Fruit fly (Drosophila melanogaster): ENCODE results near the gene CG10177.

Gene CG10177

DNA sequence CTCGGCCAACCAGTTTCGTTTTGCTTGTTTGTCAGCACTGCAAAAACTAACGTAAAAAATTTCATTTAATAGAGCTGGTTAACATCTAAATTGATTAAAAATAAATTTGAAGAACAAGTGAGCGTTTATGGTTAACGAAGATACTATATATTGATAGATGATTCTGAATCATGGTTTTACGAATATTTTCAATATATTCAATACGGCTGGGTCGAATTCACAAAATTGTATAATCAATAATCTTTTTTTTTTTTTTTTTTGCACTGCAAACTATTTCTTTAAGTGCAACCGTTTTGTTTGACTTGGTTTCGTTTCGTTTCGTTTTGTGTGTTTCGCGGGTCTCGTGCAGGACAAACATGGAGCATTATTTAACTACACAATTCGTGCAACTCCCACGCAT is 16.6 kb downstream of the CG10177 start:
- TF ChIP-seq CG17801 (GFP tag; optimal IDR thresholded peaks at IDR 0.05; ENCODE audit: partially characterized antibody) = no peak

DNA sequence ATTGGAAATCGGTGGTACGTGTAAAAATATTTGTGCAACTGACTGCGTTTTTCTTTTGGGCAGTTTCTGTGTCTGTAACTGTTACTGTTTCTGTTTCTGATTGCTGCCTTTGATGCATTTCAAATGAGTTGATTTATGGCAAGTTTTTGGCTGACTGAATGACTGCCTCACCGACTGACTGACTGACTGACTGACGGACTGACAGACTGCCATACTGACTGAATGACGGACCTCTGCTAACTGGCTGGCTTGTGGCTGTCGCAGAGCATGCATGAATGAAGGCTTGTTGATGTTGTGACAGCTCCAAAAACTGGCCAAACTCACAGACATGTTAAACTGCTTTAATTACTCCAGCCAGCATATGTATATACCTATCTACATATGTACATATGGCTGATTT is 17.9 kb downstream of the CG10177 start:
- no peak for TF ChIP-seq CG17801 (GFP tag; optimal IDR thresholded peaks at IDR 0.05; ENCODE audit: partially characterized antibody)

DNA sequence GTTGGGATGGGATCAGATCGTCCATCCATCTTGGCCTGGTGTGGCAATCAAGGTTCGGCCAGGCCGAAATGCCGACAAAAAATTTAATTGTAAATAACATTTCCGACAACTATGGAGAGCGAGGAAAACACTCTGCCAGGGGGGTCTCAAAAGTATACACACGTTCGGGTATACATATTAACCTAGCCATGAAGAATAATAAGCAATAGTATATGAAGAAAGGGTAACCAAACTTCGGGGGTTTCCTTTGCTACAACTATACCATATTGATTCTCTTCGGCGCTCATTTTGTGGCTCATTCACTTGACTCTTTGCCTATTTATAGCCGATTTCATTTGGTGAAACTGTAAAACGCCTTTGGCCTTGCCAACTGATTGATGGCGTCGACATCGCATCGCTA is 24.1 kb downstream of the CG10177 start:
- TF ChIP-seq CG17801 (GFP tag; optimal IDR thresholded peaks at IDR 0.05; ENCODE audit: partially characterized antibody) = no peak

DNA sequence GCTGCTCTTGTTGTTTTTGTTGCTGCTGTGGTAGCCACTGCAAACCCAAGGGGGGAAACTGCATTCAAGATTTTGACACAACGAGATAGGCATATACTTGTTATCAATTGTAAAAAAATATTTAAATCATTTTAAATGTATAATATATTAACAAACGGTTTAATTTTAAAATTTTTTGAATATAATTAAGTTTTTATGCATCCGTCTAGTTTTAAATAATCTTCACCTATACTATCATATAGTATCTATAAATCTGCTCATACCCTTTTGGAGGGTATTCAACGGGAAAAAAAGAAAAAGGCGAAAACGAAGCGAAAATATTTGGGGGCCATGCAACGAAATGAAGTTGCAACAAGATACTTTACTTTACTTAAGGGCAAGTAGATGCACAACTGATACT is 24.9 kb downstream of the CG10177 start:
- no peak for TF ChIP-seq CG17801 (GFP tag; optimal IDR thresholded peaks at IDR 0.05; ENCODE audit: partially characterized antibody)

DNA sequence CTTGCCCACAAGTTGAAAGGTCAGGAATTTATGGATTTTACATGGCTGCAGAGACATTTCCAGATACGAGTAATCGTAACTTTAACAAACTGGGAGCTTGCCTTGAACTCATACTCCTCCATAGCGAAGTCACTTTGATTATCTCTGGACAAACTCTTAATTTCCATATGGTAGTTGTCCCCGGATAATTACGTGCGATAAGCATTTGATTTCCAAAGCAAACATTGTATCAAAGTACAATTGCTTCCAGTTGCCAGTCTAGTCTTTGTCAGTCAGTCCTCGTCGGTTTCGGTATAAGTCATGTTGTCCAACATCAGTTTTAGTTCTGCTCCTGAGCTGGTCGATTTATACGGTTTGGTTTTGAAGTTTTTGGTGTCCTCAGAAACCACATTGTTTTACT is 34.2 kb downstream of the CG10177 start, which contains the start of gene Ir94h:
Gene Ir94h (plus strand): TSS at position 301 of the 400 bp plus-strand sequence.
- TF ChIP-seq CG17801 (GFP tag; optimal IDR thresholded peaks at IDR 0.05; ENCODE audit: partially characterized antibody) = no peak

DNA sequence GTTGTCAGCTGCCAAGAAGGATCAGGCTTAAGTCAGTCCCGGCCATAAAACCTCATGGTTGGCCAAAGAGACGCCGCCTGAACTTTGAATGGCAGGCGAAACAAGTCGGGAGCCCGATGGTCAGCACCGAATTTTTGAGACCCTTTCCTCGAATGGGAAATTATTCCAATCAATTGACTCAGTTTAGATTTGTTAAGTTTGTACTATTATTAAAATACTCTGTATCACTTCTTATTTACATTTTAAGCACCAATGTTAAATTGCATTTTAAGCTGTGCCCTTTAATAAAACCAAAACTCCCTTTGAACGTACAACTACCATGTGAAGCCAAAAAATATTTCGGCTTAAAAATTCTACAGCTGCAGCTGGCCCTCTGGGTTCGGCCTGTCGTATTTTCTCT is 34.6 kb downstream of the CG10177 start:
- no peak for TF ChIP-seq CG17801 (GFP tag; optimal IDR thresholded peaks at IDR 0.05; ENCODE audit: partially characterized antibody)

DNA sequence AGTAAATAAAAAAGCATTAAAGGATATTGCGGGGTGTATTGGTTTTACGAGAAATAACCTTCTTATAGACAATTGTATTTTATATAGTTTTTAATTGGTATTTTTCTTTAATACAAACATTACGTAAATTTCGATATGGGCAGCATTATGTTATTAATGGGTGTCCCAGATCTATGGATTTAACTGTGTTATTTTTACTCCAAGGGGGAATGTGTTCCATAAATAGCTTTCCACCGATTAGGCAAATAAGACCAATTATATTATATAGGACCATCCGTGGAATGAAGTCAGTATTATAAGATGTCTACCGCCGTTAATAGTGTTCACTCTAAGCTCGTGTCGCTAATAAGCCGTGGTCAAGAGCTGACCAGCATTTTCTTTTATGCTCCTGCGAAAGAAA is 37.8 kb downstream of the CG10177 start, which contains the start of gene Ir94g:
Gene Ir94g (plus strand): TSS at position 301 of the 400 bp plus-strand sequence.
- TF ChIP-seq CG17801 (GFP tag; optimal IDR thresholded peaks at IDR 0.05; ENCODE audit: partially characterized antibody) = no peak

DNA sequence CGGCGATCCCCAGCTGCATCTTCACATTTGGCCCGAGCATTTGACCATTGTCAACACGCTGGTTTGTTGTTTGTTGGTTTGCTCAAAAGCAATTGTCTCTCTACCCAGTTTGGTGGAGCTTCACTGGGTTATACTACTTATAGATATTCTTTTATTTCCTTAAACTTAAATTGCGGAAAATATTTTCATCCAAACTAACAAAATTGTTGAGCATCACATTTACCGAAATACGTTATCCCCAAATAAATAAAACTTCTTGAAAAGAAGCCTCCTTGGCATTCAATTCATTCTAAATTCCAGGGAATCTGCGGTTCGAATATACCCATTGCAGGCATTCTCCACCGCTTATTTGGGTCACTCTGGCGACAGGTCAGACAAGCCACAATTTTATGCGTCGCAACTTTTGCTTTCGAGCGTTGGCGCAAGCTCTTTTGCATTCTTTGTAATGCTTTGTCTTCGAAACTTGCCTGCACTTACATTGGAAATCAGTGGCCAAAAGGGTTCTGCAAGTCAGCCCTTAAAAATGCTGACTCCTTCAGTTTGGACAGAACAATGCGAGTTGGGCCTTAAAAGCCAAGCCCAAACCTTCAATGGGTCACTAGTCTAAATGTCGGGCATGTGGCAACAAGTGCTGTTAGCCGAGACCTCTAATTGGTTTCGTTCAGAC is 40.0 kb downstream of the CG10177 start, which contains the start of gene Ir94f:
Gene Ir94f (plus strand): TSS at position 617 of the 667 bp plus-strand sequence.
- TF ChIP-seq CG17801 (GFP tag; optimal IDR thresholded peaks at IDR 0.05; ENCODE audit: partially characterized antibody) = no peak

DNA sequence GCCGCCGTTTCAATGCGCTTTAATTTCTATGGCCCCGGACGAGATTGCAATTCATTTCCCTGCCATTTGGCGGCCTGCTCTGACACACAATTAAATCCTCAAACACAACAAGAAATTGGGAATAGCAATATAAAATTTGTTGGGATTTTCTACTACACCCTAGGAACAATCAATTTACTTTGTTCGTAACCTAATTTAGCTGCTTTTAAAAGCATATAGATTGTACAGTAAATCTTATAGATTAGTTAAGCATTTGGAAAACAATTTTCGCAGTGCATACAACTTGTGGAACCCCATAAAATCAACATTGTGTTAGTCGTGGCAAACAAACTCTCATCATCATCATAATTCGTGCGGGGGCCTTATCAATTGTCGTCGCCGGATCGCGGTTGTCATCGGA is 45.3 kb downstream of the CG10177 start:
- TF ChIP-seq CG17801 (GFP tag; optimal IDR thresholded peaks at IDR 0.05; ENCODE audit: partially characterized antibody) = no peak

DNA sequence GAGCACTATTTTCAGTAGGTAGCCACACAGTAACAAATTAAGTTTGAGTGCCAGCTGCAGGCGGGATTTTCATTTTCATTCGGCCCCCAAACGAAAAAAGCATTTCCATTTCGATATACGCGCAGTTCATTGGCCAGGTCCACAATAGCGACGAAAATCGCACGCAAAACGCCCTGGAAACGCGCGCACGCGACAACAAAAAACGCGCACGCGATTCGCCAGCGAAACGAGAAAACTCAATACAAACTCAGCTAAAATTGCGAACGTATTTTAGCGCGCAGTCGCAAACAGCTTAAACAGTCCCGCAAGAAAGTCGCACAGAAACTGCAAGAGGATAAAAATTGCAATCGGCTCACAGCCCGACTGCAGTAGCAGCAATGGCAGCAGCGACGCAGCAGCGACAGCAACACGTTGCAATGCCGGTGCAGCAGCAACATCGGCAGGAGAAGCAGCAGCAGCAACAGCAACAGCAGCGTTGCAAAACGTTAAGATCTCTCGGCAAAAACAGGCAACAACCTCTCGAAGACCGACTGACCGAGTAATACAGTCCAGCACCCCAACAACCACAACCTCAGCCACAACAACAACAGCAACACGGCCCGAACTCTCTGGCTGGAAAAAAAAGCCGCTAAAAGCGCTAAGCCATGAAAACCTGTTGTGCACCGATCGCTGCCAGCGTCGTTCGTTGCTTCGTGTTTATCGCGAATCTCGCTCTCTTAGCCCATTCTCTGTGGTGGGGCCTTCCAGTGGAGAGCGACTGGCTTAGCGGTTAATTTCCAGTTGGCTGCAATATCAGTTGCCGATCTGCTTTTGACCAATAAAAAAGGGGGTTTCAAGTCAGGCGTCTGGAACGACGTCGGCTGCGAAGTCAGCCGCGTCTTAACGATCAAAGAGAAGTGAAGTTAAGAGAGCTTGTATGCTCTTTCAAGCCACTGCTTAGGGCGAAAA is 49.1 kb downstream of the CG10177 start, which contains the start of gene CG4374:
Gene CG4374 (minus strand): TSS at position 268 of the 948 bp plus-strand sequence.
- no peak for TF ChIP-seq CG17801 (GFP tag; optimal IDR thresholded peaks at IDR 0.05; ENCODE audit: partially characterized antibody)

Data from ovary, adult (tissue).